Worm (Caenorhabditis elegans) whole organism, L4 larva: Measurements from ENCODE around the gene F41G3.6.

ENCODE experiments used
- F10B5.3 ChIP-seq: sonication (generic microtip); optimal IDR thresholded peaks from 2 replicates; lab custom pipeline; 2016; ENCODE audit warnings: mild to moderate bottlenecking, missing genetic modification characterization, missing compliant biosample characterization
- F26F4.8 ChIP-seq: fragments of 200-800 bp; sonication (Bioruptor generic); conservative IDR thresholded peaks from 2 replicates; pipeline ENCODE4 v1.3.6; 2022; ENCODE audit warnings: missing genetic modification characterization, missing compliant biosample characterization
- F37D6.2 ChIP-seq: sonication (generic microtip); optimal IDR thresholded peaks from 2 replicates; lab custom pipeline; 2016; ENCODE audit warnings: mild to moderate bottlenecking, missing genetic modification characterization, missing compliant biosample characterization
- F44E2.7 ChIP-seq: fragments of 200-800 bp; sonication (Bioruptor generic); IDR thresholded peaks from 2 replicates; pipeline ENCODE4 v2.1.2; 2022; ENCODE audit warnings: missing genetic modification characterization, missing compliant biosample characterization
- F49E8.2 ChIP-seq: sonication (generic microtip); optimal IDR thresholded peaks from 2 replicates; lab custom pipeline; 2016; ENCODE audit warnings: missing compliant biosample characterization, mild to moderate bottlenecking, missing genetic modification characterization, borderline replicate concordance
- Y75B8A.6 ChIP-seq: fragments of 200-800 bp; sonication (Bioruptor generic); IDR thresholded peaks from 2 replicates; pipeline ENCODE4 v1.3.6; 2022; ENCODE audit warnings: missing genetic modification reagents, missing genetic modification characterization, missing compliant biosample characterization
- ZK337.2 ChIP-seq: fragments of 200-800 bp; sonication (Bioruptor generic); IDR thresholded peaks from 2 replicates; pipeline ENCODE4 v1.3.6; 2022; ENCODE audit warnings: missing genetic modification reagents, missing genetic modification characterization, missing compliant biosample characterization
- aly-2 ChIP-seq: sonication (generic microtip); optimal IDR thresholded peaks from 2 replicates; lab custom pipeline; 2018; ENCODE audit warnings: missing biosample characterization, missing genetic modification characterization
- arid-1 ChIP-seq: fragments of 200-800 bp; sonication (Bioruptor generic); conservative IDR thresholded peaks from 2 replicates; pipeline ENCODE4 v1.3.6; 2022; ENCODE audit warnings: missing genetic modification reagents, missing genetic modification characterization, missing compliant biosample characterization
- ceh-20 ChIP-seq: fragments of 200-800 bp; sonication (Bioruptor generic); IDR thresholded peaks from 2 replicates; pipeline ENCODE4 v1.3.6; 2022; ENCODE audit warnings: missing genetic modification reagents, missing genetic modification characterization, missing compliant biosample characterization
- ceh-32 ChIP-seq: sonication (generic microtip); optimal IDR thresholded peaks from 2 replicates; lab custom pipeline; 2016; ENCODE audit warnings: mild to moderate bottlenecking, missing genetic modification characterization, missing compliant biosample characterization; ENCODE audit not compliant: poor library complexity
- ctbp-1 ChIP-seq: fragments of 200-800 bp; sonication (Bioruptor generic); IDR thresholded peaks from 2 replicates; pipeline ENCODE4 v1.3.6; 2022; ENCODE audit warnings: missing genetic modification reagents, missing genetic modification characterization, missing compliant biosample characterization
- daf-12 ChIP-seq: fragments of 150-350 bp; optimal IDR thresholded peaks from 2 replicates; lab custom pipeline; 2014; ENCODE audit warnings: missing biosample characterization, missing genetic modification reagents, missing genetic modification characterization
- daf-16 ChIP-seq, 3 experiments: sonication (generic microtip); optimal IDR thresholded peaks; 2 replicates each; lab custom pipeline; 2016 to 2017; ENCODE audit warnings: missing genetic modification characterization in 3 of 3, missing genetic modification reagents in 3 of 3, mild to moderate bottlenecking in 2 of 3, missing compliant biosample characterization in 2 of 3, missing biosample characterization in 1 of 3, moderate library complexity in 1 of 3
- daf-8 ChIP-seq: fragments of 200-800 bp; sonication (Bioruptor generic); IDR thresholded peaks from 2 replicates; pipeline ENCODE4 v1.3.6; 2022; ENCODE audit warnings: missing genetic modification characterization, missing compliant biosample characterization
- dmd-6 ChIP-seq: fragments of 200-800 bp; sonication (Bioruptor generic); IDR thresholded peaks from 2 replicates; pipeline ENCODE4 v1.3.6; 2022; ENCODE audit warnings: missing genetic modification reagents, missing genetic modification characterization, missing compliant biosample characterization
- dpl-1 ChIP-seq: fragments of 150-350 bp; optimal IDR thresholded peaks from 2 replicates; lab custom pipeline; 2014; ENCODE audit warnings: missing biosample characterization, missing genetic modification reagents, missing genetic modification characterization
- gei-8 ChIP-seq: fragments of 200-800 bp; sonication (Bioruptor generic); optimal IDR thresholded peaks from 2 replicates; lab custom pipeline; 2018; ENCODE audit warnings: mild to moderate bottlenecking, missing genetic modification characterization, missing compliant biosample characterization
- hlh-30 ChIP-seq: sonication (generic microtip); optimal IDR thresholded peaks from 2 replicates; lab custom pipeline; 2017; ENCODE audit warnings: antibody characterized with exemption, mild to moderate bottlenecking, missing genetic modification characterization, missing compliant biosample characterization; ENCODE audit not compliant: insufficient read depth
- jun-1 ChIP-seq: fragments of 150-350 bp; optimal IDR thresholded peaks from 2 replicates; lab custom pipeline; 2014; ENCODE audit warnings: missing biosample characterization, missing genetic modification reagents, missing genetic modification characterization
- lin-1 ChIP-seq: fragments of 200-800 bp; sonication (Bioruptor generic); IDR thresholded peaks from 2 replicates; pipeline ENCODE4 v1.3.6; 2022; ENCODE audit warnings: missing genetic modification reagents, missing genetic modification characterization, missing compliant biosample characterization
- lin-38 ChIP-seq: fragments of 200-800 bp; sonication (Bioruptor generic); IDR thresholded peaks from 2 replicates; pipeline ENCODE4 v1.3.6; 2022; ENCODE audit warnings: missing genetic modification reagents, missing genetic modification characterization, missing compliant biosample characterization
- lir-3 ChIP-seq: sonication (generic microtip); optimal IDR thresholded peaks from 2 replicates; lab custom pipeline; 2016; ENCODE audit warnings: mild to moderate bottlenecking, missing genetic modification characterization, missing compliant biosample characterization
- mes-2 ChIP-seq: sonication (generic microtip); optimal IDR thresholded peaks from 2 replicates; lab custom pipeline; 2016; ENCODE audit warnings: missing genotype, mild to moderate bottlenecking, missing genetic modification characterization, missing compliant biosample characterization; ENCODE audit not compliant: poor library complexity, severe bottlenecking
- nhr-10 ChIP-seq: fragments of 150-350 bp; optimal IDR thresholded peaks from 2 replicates; lab custom pipeline; 2014; ENCODE audit warnings: missing biosample characterization, missing genetic modification characterization
- nhr-25 ChIP-seq: sonication (generic microtip); optimal IDR thresholded peaks from 2 replicates; lab custom pipeline; 2017; ENCODE audit warnings: missing genetic modification characterization, mild to moderate bottlenecking, missing compliant biosample characterization, antibody characterized with exemption, moderate library complexity, borderline replicate concordance; ENCODE audit not compliant: insufficient read depth
- nhr-28 ChIP-seq: fragments of 150-350 bp; optimal IDR thresholded peaks from 2 replicates; lab custom pipeline; 2014; ENCODE audit warnings: missing biosample characterization, missing genetic modification characterization
- nhr-41 ChIP-seq: fragments of 200-800 bp; sonication (Bioruptor generic); IDR thresholded peaks from 2 replicates; pipeline ENCODE4 v1.3.6; 2022; ENCODE audit warnings: missing genetic modification reagents, missing genetic modification characterization, missing compliant biosample characterization
- nhr-48 ChIP-seq: sonication (generic microtip); optimal IDR thresholded peaks from 2 replicates; lab custom pipeline; 2016; ENCODE audit warnings: mild to moderate bottlenecking, missing genetic modification characterization, missing compliant biosample characterization
- nhr-76 ChIP-seq: fragments of 150-350 bp; optimal IDR thresholded peaks from 2 replicates; lab custom pipeline; 2014; ENCODE audit warnings: missing biosample characterization, missing genetic modification characterization
- nhr-77 ChIP-seq: fragments of 150-350 bp; optimal IDR thresholded peaks from 2 replicates; lab custom pipeline; 2014; ENCODE audit warnings: missing biosample characterization, missing genetic modification characterization
- rbr-2 ChIP-seq: sonication (generic microtip); optimal IDR thresholded peaks from 2 replicates; lab custom pipeline; 2016; ENCODE audit warnings: missing genotype, missing genetic modification characterization, missing compliant biosample characterization
- set-16 ChIP-seq: fragments of 200-800 bp; sonication (Bioruptor generic); IDR thresholded peaks from 2 replicates; pipeline ENCODE4 v1.3.6; 2022; ENCODE audit warnings: missing genetic modification reagents, missing genetic modification characterization, missing compliant biosample characterization
- tra-1 ChIP-seq: fragments of 200-800 bp; sonication (Bioruptor generic); IDR thresholded peaks from 2 replicates; pipeline ENCODE4 v1.3.6; 2022; ENCODE audit warnings: missing genetic modification reagents, missing genetic modification characterization, missing compliant biosample characterization
- unc-62 ChIP-seq, 3 experiments: fragments of 150-350 bp in 1 of 3; sonication (generic microtip); optimal IDR thresholded peaks in 2 of 3; peaks in 1 of 3; 1 replicate in 1 of 3; 2 replicates in 2 of 3; lab custom pipeline; 2014 to 2017; ENCODE audit warnings: missing biosample characterization in 3 of 3, missing genetic modification characterization in 3 of 3, missing genetic modification reagents in 3 of 3, missing genotype in 1 of 3
- zfp-3 ChIP-seq: fragments of 200-800 bp; sonication (Bioruptor generic); conservative IDR thresholded peaks from 2 replicates; pipeline ENCODE4 v1.3.6; 2022; ENCODE audit warnings: missing genetic modification reagents, missing genetic modification characterization, missing compliant biosample characterization
- ztf-11 ChIP-seq: fragments of 150-350 bp; optimal IDR thresholded peaks from 2 replicates; lab custom pipeline; 2014; ENCODE audit warnings: missing biosample characterization, missing genetic modification characterization
- ztf-7 ChIP-seq: fragments of 150-350 bp; optimal IDR thresholded peaks from 2 replicates; lab custom pipeline; 2014; ENCODE audit warnings: missing biosample characterization, missing genetic modification characterization

Gene F41G3.6

ce11 chrII:6742614-6743013, at the start of gene F41G3.6:
F41G3.6 (plus strand) TSS chrII:6742914.
- no peak for TF ChIP-seq F37D6.2 (tag; lab: Kevin White, UChicago)
- TF ChIP-seq ztf-11 = no peak
- TF ChIP-seq arid-1 (GFP tag; lab: Robert Waterston, UW) = no peak
- no peak for TF ChIP-seq nhr-25
- no peak for TF ChIP-seq dpl-1
- TF ChIP-seq nhr-41 (GFP tag; lab: Robert Waterston, UW) = no peak
- no peak for TF ChIP-seq daf-8 (GFP tag; lab: Robert Waterston, UW)
- no peak for TF ChIP-seq set-16 (GFP tag; lab: Robert Waterston, UW)
- TF ChIP-seq F26F4.8 (GFP tag; lab: Robert Waterston, UW) = no peak
- TF ChIP-seq mes-2 (tag; lab: Kevin White, UChicago) = no peak
- no peak for TF ChIP-seq aly-2 (tag; lab: Kevin White, UChicago)
- TF ChIP-seq rbr-2 (tag; lab: Kevin White, UChicago) = no peak
- TF ChIP-seq nhr-10 = no peak
- no peak for TF ChIP-seq nhr-76 (tag; lab: Kevin White, UChicago)
- no peak for TF ChIP-seq ztf-7
- no peak for TF ChIP-seq daf-12
- no peak for TF ChIP-seq ZK337.2 (GFP tag; lab: Robert Waterston, UW)
- TF ChIP-seq lin-38 (GFP tag; lab: Robert Waterston, UW) = no peak

- TF ChIP-seq unc-62 (GFP tag; optimal IDR thresholded peaks at IDR 0.05 in 1 of 2; lab: Kevin White, UChicago) = peak in 1 of 2 experiments; percentile 6
- TF ChIP-seq unc-62 (tag; optimal IDR thresholded peaks at IDR 0.05; lab: Kevin White, UChicago) = no peak
- no peak for TF ChIP-seq lin-1 (GFP tag; lab: Robert Waterston, UW)
- TF ChIP-seq ZK337.2 (GFP tag; lab: Robert Waterston, UW) = no peak
- no peak for TF ChIP-seq nhr-77 (tag; lab: Kevin White, UChicago)
- TF ChIP-seq lir-3 (tag; lab: Kevin White, UChicago) = no peak
- TF ChIP-seq nhr-76 (tag; lab: Kevin White, UChicago) = no peak
- peak; percentile 52 for TF ChIP-seq hlh-30 (tag; lab: Kevin White, UChicago)
- TF ChIP-seq F49E8.2 = no peak
- TF ChIP-seq dmd-6 (GFP tag; lab: Robert Waterston, UW) = 0 out of 2 replicates have a peak, but pooled peaks have one; percentile 8
- no peak for TF ChIP-seq nhr-28 (tag; lab: Kevin White, UChicago)
- no peak for TF ChIP-seq F44E2.7 (GFP tag; lab: Robert Waterston, UW)
- TF ChIP-seq ztf-11 = no peak
- TF ChIP-seq nhr-48 (tag; lab: Kevin White, UChicago) = no peak
- TF ChIP-seq, all 104 proteins: peak for 3
Observed at ce11 chrII:6695388-6695787, 47.3 kb upstream of the F41G3.6 start, which contains the start of gene C18H9.5. C18H9.5 (minus strand) TSS chrII:6695566.

DNA sequence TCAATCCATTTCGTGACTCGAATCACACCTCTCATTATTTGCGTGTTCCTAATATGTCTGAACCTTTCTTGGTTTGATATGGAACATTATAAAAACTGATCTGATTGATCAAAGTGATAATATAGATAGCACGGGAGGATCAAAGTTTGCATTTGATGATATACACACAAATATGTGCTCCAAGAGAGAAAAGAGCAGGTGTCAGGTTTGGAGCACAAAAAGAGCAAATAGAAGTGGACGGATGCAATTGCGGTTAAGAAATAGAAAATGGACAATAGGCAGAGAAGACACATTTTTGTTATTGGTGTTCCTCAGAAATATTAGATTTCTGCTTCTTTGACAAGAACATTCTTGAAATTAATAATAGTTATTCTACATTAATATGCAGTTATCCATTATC, 43.9 kb upstream of the F41G3.6 start, which contains the start of gene C18H9.1:
Gene C18H9.1, plus strand, starts transcription at position 301 of the 400 bp plus-strand sequence.
- TF ChIP-seq nhr-25 (no peak), Y75B8A.6 (GFP tag; lab: Robert Waterston, UW) (no peak), dpl-1 (no peak), gei-8 (GFP tag; lab: Kevin White, UChicago) (no peak), jun-1 (tag; lab: Kevin White, UChicago) (no peak), unc-62 (GFP tag; optimal IDR thresholded peaks at IDR 0.05 in 1 of 2; lab: Kevin White, UChicago) (no peak), unc-62 (tag; optimal IDR thresholded peaks at IDR 0.05; lab: Kevin White, UChicago) (no peak), ctbp-1 (no peak), nhr-76 (tag; lab: Kevin White, UChicago) (no peak), daf-16 (GFP tag; optimal IDR thresholded peaks at IDR 0.05; lab: Kevin White, UChicago) (no peak), daf-16 (tag; optimal IDR thresholded peaks at IDR 0.05; lab: Kevin White, UChicago) (no peak), ceh-32 (tag; lab: Kevin White, UChicago) (no peak), ceh-20 (no peak), tra-1 (GFP tag; lab: Robert Waterston, UW) (no peak), set-16 (GFP tag; lab: Robert Waterston, UW) (no peak), arid-1 (GFP tag; lab: Robert Waterston, UW) (no peak), zfp-3 (no peak), ztf-7 (no peak), F10B5.3 (tag; lab: Kevin White, UChicago) (no peak)
- TF ChIP-seq, all 104 proteins: peak for 0
